Worm (Caenorhabditis elegans): Measurements from ENCODE around the gene acs-3.

The acs-3 gene

ce11 chrV:1966962-1967361 is 2.4 kb upstream of the acs-3 start:
- TF ChIP-seq nhr-76 (tag; optimal IDR thresholded peaks at IDR 0.05) (peak; percentile 85), tbx-2 (tag; optimal IDR thresholded peaks at IDR 0.05) (no peak)

ce11 chrV:1968809-1969208 is 519 bp upstream of the acs-3 start:
- TF ChIP-seq nhr-11 (tag; optimal IDR thresholded peaks at IDR 0.05): no peak
- no peak for TF ChIP-seq unc-39 (tag; optimal IDR thresholded peaks at IDR 0.05)
- TF ChIP-seq ceh-82 (tag; optimal IDR thresholded peaks at IDR 0.05): no peak

- TF ChIP-seq tbx-2 (tag; optimal IDR thresholded peaks at IDR 0.05): no peak
- no peak for TF ChIP-seq nhr-25 (tag; optimal IDR thresholded peaks at IDR 0.05)
- TF ChIP-seq nhr-12 (tag; optimal IDR thresholded peaks at IDR 0.05): no peak
- TF ChIP-seq pha-4 (tag; optimal IDR thresholded peaks at IDR 0.05): no peak
- TF ChIP-seq fkh-2 (tag; optimal IDR thresholded peaks at IDR 0.05): no peak
- no peak for TF ChIP-seq lsy-12 (tag; optimal IDR thresholded peaks at IDR 0.05)
- TF ChIP-seq nhr-67 (tag; optimal IDR thresholded peaks at IDR 0.05): no peak
- no peak for TF ChIP-seq aly-2 (tag; optimal IDR thresholded peaks at IDR 0.05)
- TF ChIP-seq nhr-43 (tag; optimal IDR thresholded peaks at IDR 0.05; ENCODE audit: poor library complexity, severe bottlenecking): no peak
- TF ChIP-seq skn-1 (tag; optimal IDR thresholded peaks at IDR 0.05): no peak
- TF ChIP-seq zag-1 (tag; optimal IDR thresholded peaks at IDR 0.05): no peak
- TF ChIP-seq eor-1 (tag; optimal IDR thresholded peaks at IDR 0.05): no peak
- TF ChIP-seq jun-1 (tag; optimal IDR thresholded peaks at IDR 0.05): no peak
- TF ChIP-seq ceh-28 (tag; optimal IDR thresholded peaks at IDR 0.05): no peak
- TF ChIP-seq nhr-11 (tag; optimal IDR thresholded peaks at IDR 0.05): no peak
- no peak for TF ChIP-seq ceh-82 (tag; optimal IDR thresholded peaks at IDR 0.05)
- TF ChIP-seq nhr-237 (tag; optimal IDR thresholded peaks at IDR 0.05): no peak
- TF ChIP-seq unc-62 (GFP tag; optimal IDR thresholded peaks at IDR 0.05): no peak
- no peak for TF ChIP-seq nhr-77 (tag; optimal IDR thresholded peaks at IDR 0.05)
- no peak for TF ChIP-seq ceh-16 (tag; optimal IDR thresholded peaks at IDR 0.05)
Measured at ce11 chrV:1969690-1970089, 362 bp downstream of the acs-3 start.

- no peak for TF ChIP-seq elt-1 (tag; optimal IDR thresholded peaks at IDR 0.05)
- no peak for TF ChIP-seq ama-1 (optimal IDR thresholded peaks at IDR 0.05)
- TF ChIP-seq ztf-11 (tag; optimal IDR thresholded peaks at IDR 0.05): no peak
- TF ChIP-seq R02D3.7 (tag; optimal IDR thresholded peaks at IDR 0.05): no peak
- TF ChIP-seq eor-1 (tag; optimal IDR thresholded peaks at IDR 0.05): no peak
- no peak for TF ChIP-seq nfya-1 (tag; optimal IDR thresholded peaks at IDR 0.05; ENCODE audit: insufficient read depth)
- no peak for TF ChIP-seq nhr-237 (tag; optimal IDR thresholded peaks at IDR 0.05)
- TF ChIP-seq pha-4 (tag; optimal IDR thresholded peaks at IDR 0.05): no peak
- TF ChIP-seq lsy-12 (tag; optimal IDR thresholded peaks at IDR 0.05): no peak
- no peak for TF ChIP-seq nhr-28 (tag; optimal IDR thresholded peaks at IDR 0.05)
- TF ChIP-seq unc-39 (tag; optimal IDR thresholded peaks at IDR 0.05): no peak
- no peak for TF ChIP-seq tbx-2 (tag; optimal IDR thresholded peaks at IDR 0.05)
- no peak for TF ChIP-seq mdl-1 (tag; optimal IDR thresholded peaks at IDR 0.05)
- TF ChIP-seq egl-5 (tag; optimal IDR thresholded peaks at IDR 0.05): no peak
- no peak for TF ChIP-seq ceh-82 (tag; optimal IDR thresholded peaks at IDR 0.05)
- TF ChIP-seq ztf-4 (tag; optimal IDR thresholded peaks at IDR 0.05): no peak
Measured at ce11 chrV:1975049-1975448, 5.7 kb downstream of the acs-3 start, which contains the start of gene fbxa-201. Gene fbxa-201 (plus strand): TSS chrV:1975349.

ce11 chrV:1978968-1979367 is 9.6 kb downstream of the acs-3 start, which contains the start of gene T08B1.4:
Gene T08B1.4 (plus strand): TSS chrV:1979268.
- TF ChIP-seq elt-1 (tag; optimal IDR thresholded peaks at IDR 0.05) (no peak), ceh-16 (tag; optimal IDR thresholded peaks at IDR 0.05) (no peak), nhr-12 (tag; optimal IDR thresholded peaks at IDR 0.05) (no peak), R02D3.7 (tag; optimal IDR thresholded peaks at IDR 0.05) (no peak), ceh-28 (tag; optimal IDR thresholded peaks at IDR 0.05) (no peak), nhr-43 (tag; optimal IDR thresholded peaks at IDR 0.05; ENCODE audit: poor library complexity, severe bottlenecking) (no peak), elt-2 (tag; optimal IDR thresholded peaks at IDR 0.05) (no peak), aly-2 (tag; optimal IDR thresholded peaks at IDR 0.05) (no peak), fkh-10 (GFP tag; optimal IDR thresholded peaks at IDR 0.05) (no peak), ama-1 (optimal IDR thresholded peaks at IDR 0.05) (no peak), lin-39 (tag; optimal IDR thresholded peaks at IDR 0.05) (no peak), elt-3 (tag; optimal IDR thresholded peaks at IDR 0.05) (no peak), ceh-82 (tag; optimal IDR thresholded peaks at IDR 0.05) (no peak), nhr-67 (tag; optimal IDR thresholded peaks at IDR 0.05) (no peak)

Measured in whole organism, L3 larva.